Worm (Caenorhabditis elegans) whole organism, L3 larva: ENCODE results near the gene daf-42.

Source experiments
- aly-2 ChIP-seq: fragments of 150-350 bp; optimal IDR thresholded peaks from 2 replicates; lab custom pipeline; 2014; ENCODE audit warnings: missing biosample characterization, missing genetic modification characterization
- ama-1 ChIP-seq: fragments of 150-350 bp; optimal IDR thresholded peaks from 2 replicates; lab custom pipeline; 2018
- ceh-28 ChIP-seq: fragments of 150-350 bp; optimal IDR thresholded peaks from 2 replicates; lab custom pipeline; 2014; ENCODE audit warnings: missing biosample characterization, missing genetic modification reagents, missing genetic modification characterization
- fos-1 ChIP-seq: fragments of 150-350 bp; optimal IDR thresholded peaks from 2 replicates; lab custom pipeline; 2014; ENCODE audit warnings: missing biosample characterization, missing genetic modification characterization
- lin-15B ChIP-seq: fragments of 150-350 bp; optimal IDR thresholded peaks from 2 replicates; lab custom pipeline; 2014; ENCODE audit warnings: missing biosample characterization, missing genetic modification characterization
- mdl-1 ChIP-seq: fragments of 150-350 bp; optimal IDR thresholded peaks from 2 replicates; lab custom pipeline; 2014; ENCODE audit warnings: missing biosample characterization, missing genetic modification characterization
- nhr-12 ChIP-seq: fragments of 150-350 bp; optimal IDR thresholded peaks from 2 replicates; lab custom pipeline; 2014; ENCODE audit warnings: missing biosample characterization, missing genetic modification characterization
- nhr-25 ChIP-seq: sonication (generic microtip); optimal IDR thresholded peaks from 2 replicates; lab custom pipeline; 2017; ENCODE audit warnings: missing biosample characterization, missing genetic modification characterization
- nhr-77 ChIP-seq: fragments of 150-350 bp; optimal IDR thresholded peaks from 2 replicates; lab custom pipeline; 2014; ENCODE audit warnings: missing biosample characterization, missing genetic modification characterization
- snpc-4 ChIP-seq: fragments of 150-350 bp; optimal IDR thresholded peaks from 2 replicates; lab custom pipeline; 2014; ENCODE audit warnings: missing biosample characterization, missing genetic modification characterization
- zag-1 ChIP-seq: fragments of 150-350 bp; optimal IDR thresholded peaks from 2 replicates; lab custom pipeline; 2014; ENCODE audit warnings: missing biosample characterization, missing genetic modification characterization

DNA sequence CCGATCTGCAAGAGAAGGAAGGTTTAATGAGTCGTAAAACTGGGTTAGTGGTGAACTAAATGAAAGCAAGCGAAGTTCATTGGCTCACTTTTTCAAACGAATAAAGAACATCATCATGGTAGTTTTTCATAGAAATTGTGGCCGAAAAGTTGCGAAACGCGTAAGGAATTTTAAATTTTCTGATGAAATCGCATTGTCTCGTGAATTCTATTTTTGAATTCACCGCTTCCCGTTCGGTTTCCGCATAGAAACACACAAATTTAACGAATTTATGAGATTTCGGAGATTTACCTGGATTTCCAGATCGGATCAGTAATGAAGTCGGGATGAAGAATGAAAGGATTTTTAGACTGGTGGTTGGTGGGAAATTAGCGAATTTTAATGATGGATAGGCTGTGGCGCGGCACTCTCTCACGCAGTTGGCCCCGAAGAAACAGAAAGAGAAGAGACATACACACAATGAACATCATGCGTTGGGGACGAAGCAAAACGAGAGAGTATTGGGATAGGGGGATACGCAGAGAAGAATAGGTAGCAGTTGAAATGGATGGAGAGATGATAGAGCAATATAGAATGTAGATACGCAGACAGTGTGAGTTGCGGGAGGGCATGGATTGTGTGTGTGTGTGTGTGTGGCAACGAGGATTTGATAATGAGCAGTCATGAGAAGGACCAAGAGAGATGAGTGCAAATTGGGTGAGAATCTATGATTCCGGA is 40.3 kb upstream of the daf-42 start:
- TF ChIP-seq nhr-12 (tag; lab: Kevin White, UChicago) = no peak
- no peak for TF ChIP-seq fos-1 (tag; lab: Kevin White, UChicago)
- no peak for TF ChIP-seq ama-1 (lab: Kevin White, UChicago)
- TF ChIP-seq mdl-1 (tag; lab: Kevin White, UChicago) = no peak
- peak; percentile 44 for TF ChIP-seq nhr-25
- no peak for TF ChIP-seq aly-2 (tag; lab: Kevin White, UChicago)
- no peak for TF ChIP-seq nhr-77 (tag; lab: Kevin White, UChicago)
- no peak for TF ChIP-seq ceh-28 (tag; lab: Kevin White, UChicago)
- TF ChIP-seq snpc-4 (tag; lab: Kevin White, UChicago) = no peak
- TF ChIP-seq lin-15B (tag; lab: Kevin White, UChicago) = peak; percentile 17
- no peak for TF ChIP-seq zag-1 (tag; lab: Kevin White, UChicago)
